Fruit fly (Drosophila melanogaster) whole organism, larva: ENCODE results near the gene CG1695.

Experiments used
- noc ChIP-seq: fragments of 200-800 bp; sonication (Bioruptor generic); optimal IDR thresholded peaks from 3 replicates; lab custom pipeline; 2019; ENCODE audit warnings: missing biosample characterization, mild to moderate bottlenecking, missing genetic modification characterization, moderate library complexity

CG1695 gene

DNA sequence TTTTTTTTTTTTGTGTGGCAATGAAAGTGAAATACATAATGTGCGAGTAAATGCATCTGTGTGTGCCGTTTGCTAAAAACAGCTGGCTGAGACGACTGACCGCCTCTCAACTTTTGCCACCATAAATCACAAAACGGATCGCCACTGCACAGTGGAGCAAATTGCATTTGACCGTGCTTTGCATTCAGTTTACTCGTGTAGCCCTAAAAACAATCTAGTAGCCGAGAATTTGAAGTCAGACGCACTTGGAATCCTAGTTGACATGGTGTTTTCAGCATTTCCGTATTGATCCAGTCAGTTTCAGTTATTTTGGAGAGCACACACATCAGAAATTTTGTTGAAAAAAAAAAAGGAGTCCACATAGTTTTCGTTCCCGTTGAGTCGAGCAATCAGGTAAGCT lies 52.1 kb downstream of the CG1695 start, which contains the start of gene CG15461:
TSS of gene CG15461 (plus strand) at position 301 of the 400 bp plus-strand sequence.
- no peak for TF ChIP-seq noc

DNA sequence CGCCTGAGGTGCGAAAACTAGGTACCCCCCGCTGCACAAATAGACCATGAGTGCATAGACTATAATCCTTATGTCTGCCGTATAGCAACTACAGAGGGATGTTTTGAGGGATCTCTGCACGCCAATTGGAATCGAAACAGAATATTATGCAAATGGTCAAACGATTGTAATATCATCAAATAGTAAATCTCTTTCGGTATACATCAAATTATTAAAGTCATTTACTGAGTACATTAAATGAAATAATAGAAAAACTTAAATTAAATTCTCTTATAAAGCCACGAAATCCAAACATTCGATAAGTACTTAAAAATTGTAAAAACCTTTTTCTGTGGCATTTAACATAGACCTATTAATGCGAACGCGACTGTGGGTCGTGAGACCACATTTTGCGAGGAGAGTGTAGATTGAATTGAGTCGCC lies 55.0 kb downstream of the CG1695 start:
- peak; percentile 87 for TF ChIP-seq noc

- TF ChIP-seq noc: no peak
Observed at dm6 chrX:20489382-20489994, 55.7 kb downstream of the CG1695 start.

DNA sequence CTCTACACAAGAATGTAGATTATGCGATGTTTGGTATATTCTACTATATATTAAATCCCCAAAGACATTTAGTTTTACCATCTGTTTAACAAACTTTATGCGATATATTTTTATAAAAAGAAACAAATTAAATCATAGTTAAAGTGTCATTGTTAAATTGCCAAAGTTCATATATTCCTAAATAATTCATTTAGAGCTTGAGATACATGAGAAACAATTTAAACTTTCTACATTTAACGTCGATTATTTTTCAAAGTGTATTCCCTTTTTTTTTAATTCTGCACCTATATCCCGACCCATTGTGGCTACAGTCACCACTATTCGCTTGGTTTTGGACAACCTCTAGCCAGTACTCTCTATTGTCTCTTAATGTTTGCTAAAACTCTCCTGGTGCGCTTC lies 56.2 kb downstream of the CG1695 start:
- TF ChIP-seq noc: no peak

DNA sequence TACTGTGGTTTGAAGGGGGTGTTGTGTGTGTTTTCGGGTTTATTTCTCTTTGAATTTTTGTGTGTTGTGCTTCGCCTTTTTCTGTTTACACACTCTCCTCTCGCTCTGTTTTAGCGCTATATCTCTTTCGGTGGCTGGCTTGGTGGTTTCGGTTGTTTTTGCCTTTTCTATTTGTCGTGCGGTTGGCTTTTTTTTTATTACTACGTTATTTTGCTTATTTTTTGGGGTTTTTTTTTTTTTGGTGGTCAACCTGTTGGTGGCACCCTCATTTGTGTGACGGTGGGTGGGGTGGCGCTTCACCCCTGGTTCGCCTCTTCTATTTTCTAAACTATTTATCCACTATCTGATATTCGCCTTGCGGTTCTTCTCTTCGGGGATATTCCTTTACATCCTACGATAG lies 57.1 kb downstream of the CG1695 start:
- TF ChIP-seq noc: no peak

dm6 chrX:20492672-20493071 lies 58.9 kb downstream of the CG1695 start:
- TF ChIP-seq noc: no peak

dm6 chrX:20495117-20495516 lies 61.4 kb downstream of the CG1695 start:
- no peak for TF ChIP-seq noc
